Worm (Caenorhabditis elegans) whole organism, L3 larva: ENCODE results near the gene clec-266.

Source experiments
- R02D3.7 ChIP-seq: fragments of 150-350 bp; optimal IDR thresholded peaks from 2 replicates; lab custom pipeline; 2014; ENCODE audit warnings: missing biosample characterization, missing genetic modification characterization
- ZK546.5 ChIP-seq: sonication (generic microtip); optimal IDR thresholded peaks from 2 replicates; lab custom pipeline; 2017; ENCODE audit warnings: missing biosample characterization, missing genetic modification characterization
- aly-2 ChIP-seq: fragments of 150-350 bp; optimal IDR thresholded peaks from 2 replicates; lab custom pipeline; 2014; ENCODE audit warnings: missing biosample characterization, missing genetic modification characterization
- ama-1 ChIP-seq: fragments of 150-350 bp; optimal IDR thresholded peaks from 2 replicates; lab custom pipeline; 2018
- ceh-82 ChIP-seq: fragments of 150-350 bp; optimal IDR thresholded peaks from 2 replicates; lab custom pipeline; 2014; ENCODE audit warnings: missing biosample characterization, missing genetic modification characterization
- ceh-9 ChIP-seq: sonication (generic microtip); optimal IDR thresholded peaks from 2 replicates; lab custom pipeline; 2018; ENCODE audit warnings: missing biosample characterization, missing genetic modification characterization
- daf-12 ChIP-seq: fragments of 150-350 bp; optimal IDR thresholded peaks from 2 replicates; lab custom pipeline; 2014; ENCODE audit warnings: missing biosample characterization, missing genetic modification reagents, missing genetic modification characterization
- egl-27 ChIP-seq: sonication (generic microtip); optimal IDR thresholded peaks from 4 replicates; lab custom pipeline; 2017; ENCODE audit warnings: missing biosample characterization, missing genetic modification reagents, missing genetic modification characterization
- elt-1 ChIP-seq: fragments of 150-350 bp; optimal IDR thresholded peaks from 2 replicates; lab custom pipeline; 2014; ENCODE audit warnings: missing biosample characterization, missing genetic modification characterization
- elt-3 ChIP-seq, 3 experiments: fragments of 150-350 bp in 1 of 3; sonication (generic microtip) in 2 of 3; optimal IDR thresholded peaks; 2 replicates in 2 of 3; 4 replicates in 1 of 3; lab custom pipeline; 2014 to 2017; ENCODE audit warnings: missing biosample characterization in 3 of 3, missing genetic modification characterization in 3 of 3
- eor-1 ChIP-seq, 2 experiments: fragments of 150-350 bp; optimal IDR thresholded peaks; 2 replicates each; lab custom pipeline; 2014 to 2018; ENCODE audit warnings: missing biosample characterization in 2 of 2, missing genetic modification characterization in 2 of 2
- fkh-10 ChIP-seq: sonication (generic microtip); optimal IDR thresholded peaks from 2 replicates; lab custom pipeline; 2017; ENCODE audit warnings: missing biosample characterization, missing genetic modification reagents, missing genetic modification characterization
- fkh-2 ChIP-seq: fragments of 150-350 bp; optimal IDR thresholded peaks from 2 replicates; lab custom pipeline; 2014; ENCODE audit warnings: missing biosample characterization, missing genetic modification reagents, missing genetic modification characterization
- hmg-11 ChIP-seq: sonication (generic microtip); optimal IDR thresholded peaks from 2 replicates; lab custom pipeline; 2016; ENCODE audit warnings: missing genetic modification characterization, missing compliant biosample characterization
- jun-1 ChIP-seq: fragments of 150-350 bp; optimal IDR thresholded peaks from 2 replicates; lab custom pipeline; 2014; ENCODE audit warnings: missing biosample characterization, missing genetic modification reagents, missing genetic modification characterization
- lin-15B ChIP-seq: fragments of 150-350 bp; optimal IDR thresholded peaks from 2 replicates; lab custom pipeline; 2014; ENCODE audit warnings: missing biosample characterization, missing genetic modification characterization
- lin-39 ChIP-seq: fragments of 150-350 bp; optimal IDR thresholded peaks from 2 replicates; lab custom pipeline; 2018; ENCODE audit warnings: missing biosample characterization, missing genetic modification reagents, missing genetic modification characterization
- lsy-12 ChIP-seq: sonication (generic microtip); optimal IDR thresholded peaks from 2 replicates; lab custom pipeline; 2016; ENCODE audit warnings: mild to moderate bottlenecking, missing genetic modification characterization, missing compliant biosample characterization
- mdl-1 ChIP-seq: fragments of 150-350 bp; optimal IDR thresholded peaks from 2 replicates; lab custom pipeline; 2014; ENCODE audit warnings: missing biosample characterization, missing genetic modification characterization
- mml-1 ChIP-seq: fragments of 150-350 bp; sonication (generic microtip); optimal IDR thresholded peaks from 3 replicates; lab custom pipeline; 2014; ENCODE audit warnings: missing biosample characterization, missing genetic modification characterization
- nfya-1 ChIP-seq: sonication (generic microtip); optimal IDR thresholded peaks from 2 replicates; lab custom pipeline; 2017; ENCODE audit warnings: missing genetic modification characterization, mild to moderate bottlenecking, missing compliant biosample characterization, antibody characterized with exemption, moderate library complexity; ENCODE audit not compliant: insufficient read depth
- nhr-11 ChIP-seq: fragments of 150-350 bp; optimal IDR thresholded peaks from 2 replicates; lab custom pipeline; 2014; ENCODE audit warnings: missing biosample characterization, missing genetic modification characterization
- nhr-12 ChIP-seq: fragments of 150-350 bp; optimal IDR thresholded peaks from 2 replicates; lab custom pipeline; 2014; ENCODE audit warnings: missing biosample characterization, missing genetic modification characterization
- nhr-23 ChIP-seq: fragments of 150-350 bp; optimal IDR thresholded peaks from 2 replicates; lab custom pipeline; 2014; ENCODE audit warnings: missing biosample characterization, missing genetic modification reagents, missing genetic modification characterization
- nhr-237 ChIP-seq: fragments of 150-350 bp; optimal IDR thresholded peaks from 2 replicates; lab custom pipeline; 2014; ENCODE audit warnings: missing biosample characterization, missing genetic modification characterization
- nhr-25 ChIP-seq: sonication (generic microtip); optimal IDR thresholded peaks from 2 replicates; lab custom pipeline; 2017; ENCODE audit warnings: missing biosample characterization, missing genetic modification characterization
- nhr-28 ChIP-seq: fragments of 150-350 bp; optimal IDR thresholded peaks from 2 replicates; lab custom pipeline; 2014; ENCODE audit warnings: missing biosample characterization, missing genetic modification characterization
- nhr-43 ChIP-seq: sonication (generic microtip); optimal IDR thresholded peaks from 2 replicates; lab custom pipeline; 2016; ENCODE audit warnings: mild to moderate bottlenecking, missing genetic modification characterization, missing compliant biosample characterization; ENCODE audit not compliant: poor library complexity, severe bottlenecking
- pha-4 ChIP-seq: fragments of 150-350 bp; optimal IDR thresholded peaks from 2 replicates; lab custom pipeline; 2014; ENCODE audit warnings: missing biosample characterization, missing genetic modification reagents, missing genetic modification characterization
- pqm-1 ChIP-seq: fragments of 150-350 bp; optimal IDR thresholded peaks from 2 replicates; lab custom pipeline; 2017; ENCODE audit warnings: missing biosample characterization, missing genetic modification characterization, inconsistent platforms
- sea-2 ChIP-seq: fragments of 150-350 bp; sonication (generic microtip); optimal IDR thresholded peaks from 4 replicates; lab custom pipeline; 2014; ENCODE audit warnings: missing biosample characterization, missing genetic modification reagents, missing genetic modification characterization
- skn-1 ChIP-seq: fragments of 150-350 bp; optimal IDR thresholded peaks from 2 replicates; lab custom pipeline; 2014; ENCODE audit warnings: missing biosample characterization, missing genetic modification characterization
- snpc-4 ChIP-seq: fragments of 150-350 bp; optimal IDR thresholded peaks from 2 replicates; lab custom pipeline; 2014; ENCODE audit warnings: missing biosample characterization, missing genetic modification characterization
- tbx-2 ChIP-seq: sonication (generic microtip); optimal IDR thresholded peaks from 2 replicates; lab custom pipeline; 2016; ENCODE audit warnings: mild to moderate bottlenecking, missing genetic modification characterization, missing compliant biosample characterization
- unc-39 ChIP-seq: sonication (generic microtip); optimal IDR thresholded peaks from 4 replicates; lab custom pipeline; 2017; ENCODE audit warnings: missing biosample characterization, missing genetic modification characterization
- ztf-4 ChIP-seq: fragments of 150-350 bp; optimal IDR thresholded peaks from 2 replicates; lab custom pipeline; 2014; ENCODE audit warnings: missing biosample characterization, missing genetic modification characterization

The clec-266 gene

ce11 chrX:6622552-6623236 is at the start of gene clec-266:
clec-266 (minus strand) TSS chrX:6622915.
- TF ChIP-seq tbx-2 (tag; lab: Kevin White, UChicago) (no peak), nhr-237 (tag; lab: Kevin White, UChicago) (no peak), ztf-4 (tag; lab: Kevin White, UChicago) (no peak), mdl-1 (tag; lab: Kevin White, UChicago) (no peak), aly-2 (no peak), nhr-12 (tag; lab: Kevin White, UChicago) (no peak), nhr-11 (tag; lab: Kevin White, UChicago) (no peak), ceh-82 (tag; lab: Kevin White, UChicago) (no peak), egl-27 (tag; lab: Kevin White, UChicago) (no peak), R02D3.7 (tag; lab: Kevin White, UChicago) (no peak), pha-4 (tag; lab: Kevin White, UChicago) (no peak), elt-1 (tag; lab: Kevin White, UChicago) (no peak), sea-2 (GFP tag; lab: Kevin White, UChicago) (no peak), ZK546.5 (tag; lab: Kevin White, UChicago) (no peak), nhr-25 (no peak), snpc-4 (tag; lab: Kevin White, UChicago) (no peak), fkh-2 (tag; lab: Kevin White, UChicago) (no peak), hmg-11 (tag; lab: Kevin White, UChicago) (no peak)
- TF ChIP-seq, all 47 proteins: peak for 0

- TF ChIP-seq nhr-23 (tag; lab: Kevin White, UChicago): peak; percentile 27
- no peak for TF ChIP-seq skn-1 (tag; lab: Kevin White, UChicago)
- no peak for TF ChIP-seq mml-1 (tag; lab: Kevin White, UChicago)
- TF ChIP-seq elt-1 (tag; lab: Kevin White, UChicago): peak; percentile 69
These were observed 49.0 kb upstream of the clec-266 start for ce11 chrX:6671717-6672116.

ce11 chrX:6669366-6669765 is 46.7 kb upstream of the clec-266 start:
- TF ChIP-seq unc-39 (tag; lab: Kevin White, UChicago) (no peak), daf-12 (no peak), lin-39 (tag; lab: Kevin White, UChicago) (no peak), elt-1 (tag; lab: Kevin White, UChicago) (peak; percentile 22)

ce11 chrX:6668911-6669310 is 46.2 kb upstream of the clec-266 start, which contains the start of gene nhr-137:
nhr-137 (minus strand) TSS chrX:6669011.
- no peak for TF ChIP-seq mdl-1 (tag; lab: Kevin White, UChicago)
- TF ChIP-seq pqm-1 (tag; lab: Kevin White, UChicago): no peak
- TF ChIP-seq elt-3 (tag; optimal IDR thresholded peaks at IDR 0.05; lab: Kevin White, UChicago): no peak
- no peak for TF ChIP-seq nhr-11 (tag; lab: Kevin White, UChicago)
- TF ChIP-seq lin-15B (tag; lab: Kevin White, UChicago): no peak
- TF ChIP-seq ama-1 (lab: Kevin White, UChicago): no peak
- TF ChIP-seq nhr-23 (tag; lab: Kevin White, UChicago): no peak
- TF ChIP-seq nfya-1 (tag; lab: Kevin White, UChicago): no peak
- TF ChIP-seq daf-12: no peak
- no peak for TF ChIP-seq eor-1 (tag; optimal IDR thresholded peaks at IDR 0.05; lab: Kevin White, UChicago)
- no peak for TF ChIP-seq ceh-9 (tag; lab: Kevin White, UChicago)
- no peak for TF ChIP-seq nhr-43 (tag; lab: Kevin White, UChicago)
- TF ChIP-seq jun-1 (tag; lab: Kevin White, UChicago): no peak
- no peak for TF ChIP-seq snpc-4 (tag; lab: Kevin White, UChicago)
- TF ChIP-seq nhr-28: no peak
- no peak for TF ChIP-seq aly-2
- TF ChIP-seq nhr-25: no peak
- no peak for TF ChIP-seq lsy-12 (tag; lab: Kevin White, UChicago)
- no peak for TF ChIP-seq fkh-10 (GFP tag; lab: Kevin White, UChicago)
- TF ChIP-seq, all 47 proteins: peak for 0
